Fruit fly (Drosophila melanogaster): Measurements from ENCODE around the gene Sas10.

The Sas10 gene

dm6 chrX:5349899-5350575, 32.8 kb downstream of the Sas10 start (continued):
- TF ChIP-seq CG4730 (GFP tag; IDR thresholded peaks at IDR 0.05) = no peak
- no peak for TF ChIP-seq pan (optimal IDR thresholded peaks at IDR 0.05)
- TF ChIP-seq pan (GFP tag; optimal IDR thresholded peaks at IDR 0.05 in 1 of 2, IDR thresholded peaks at IDR 0.05 in 1 of 2) = no peak
- peak; percentile 33 for TF ChIP-seq CG10366 (GFP tag; IDR thresholded peaks at IDR 0.05)
- TF ChIP-seq CG8924 (tag; optimal IDR thresholded peaks at IDR 0.05) = peak; percentile 4
- TF ChIP-seq Lhr (GFP tag; optimal IDR thresholded peaks at IDR 0.05) = no peak
- no peak for TF ChIP-seq Sin3A (optimal IDR thresholded peaks at IDR 0.05)
- TF ChIP-seq CG15601 (tag; optimal IDR thresholded peaks at IDR 0.05) = no peak
- TF ChIP-seq CG8290 (GFP tag; optimal IDR thresholded peaks at IDR 0.05) = no peak
- TF ChIP-seq CG8290 (tag; optimal IDR thresholded peaks at IDR 0.05) = peak in 1 of 2 experiments; percentile 55
- peak in 1 of 2 experiments; percentile 76 for TF ChIP-seq Dfd (GFP tag; optimal IDR thresholded peaks at IDR 0.05)
- no peak for TF ChIP-seq Oaz (GFP tag; IDR thresholded peaks at IDR 0.05)
- no peak for TF ChIP-seq Fer3 (tag; optimal IDR thresholded peaks at IDR 0.05)
- no peak for TF ChIP-seq CG6791 (GFP tag; IDR thresholded peaks at IDR 0.05; ENCODE audit: partially characterized antibody)
- TF ChIP-seq slp2 (GFP tag; optimal IDR thresholded peaks at IDR 0.05) = no peak
- no peak for TF ChIP-seq al (GFP tag; IDR thresholded peaks at IDR 0.05)
- no peak for TF ChIP-seq CG10274 (GFP tag; optimal IDR thresholded peaks at IDR 0.05)
- TF ChIP-seq chn (GFP tag; optimal IDR thresholded peaks at IDR 0.05) = no peak
- peak; percentile 28 for TF ChIP-seq unpg (GFP tag; optimal IDR thresholded peaks at IDR 0.05)
- no peak for TF ChIP-seq sr (GFP tag; IDR thresholded peaks at IDR 0.05)
- TF ChIP-seq HLHmδ (GFP tag; optimal IDR thresholded peaks at IDR 0.05) = no peak
- 0 out of 2 replicates have a peak, but pooled peaks have one; percentile 13 for TF ChIP-seq CG14667 (GFP tag; IDR thresholded peaks at IDR 0.05)
- TF ChIP-seq MESR4 (GFP tag; optimal IDR thresholded peaks at IDR 0.05) = no peak
- TF ChIP-seq CG15073 (GFP tag; optimal IDR thresholded peaks at IDR 0.05) = no peak
- no peak for TF ChIP-seq kni (GFP tag; optimal IDR thresholded peaks at IDR 0.05)
- no peak for TF ChIP-seq trh (GFP tag; optimal IDR thresholded peaks at IDR 0.05)
- TF ChIP-seq Hsf (GFP tag; optimal IDR thresholded peaks at IDR 0.05) = no peak
- no peak for TF ChIP-seq tap (tag; optimal IDR thresholded peaks at IDR 0.05)
- peak; percentile 47 for TF ChIP-seq gem (tag; optimal IDR thresholded peaks at IDR 0.05)
- TF ChIP-seq CG2875 (GFP tag; optimal IDR thresholded peaks at IDR 0.05) = no peak
- TF ChIP-seq CG14441 (GFP tag; IDR thresholded peaks at IDR 0.05) = 0 out of 2 replicates have a peak, but pooled peaks have one; percentile 22
- peak; percentile 6 for TF ChIP-seq CoRest (tag; optimal IDR thresholded peaks at IDR 0.05)
- no peak for TF ChIP-seq CG30431 (GFP tag; optimal IDR thresholded peaks at IDR 0.05)
- TF ChIP-seq CG17359 (tag; optimal IDR thresholded peaks at IDR 0.05) = peak; percentile 54
- peak; percentile 63 for TF ChIP-seq sisA (GFP tag; IDR thresholded peaks at IDR 0.05)
- TF ChIP-seq Sry-β (GFP tag; optimal IDR thresholded peaks at IDR 0.05) = no peak
- no peak for TF ChIP-seq CG10543 (GFP tag; optimal IDR thresholded peaks at IDR 0.05)
- no peak for TF ChIP-seq CG12071 (GFP tag; optimal IDR thresholded peaks at IDR 0.05)
- 0 out of 2 replicates have a peak, but pooled peaks have one; percentile 38 for TF ChIP-seq ara (GFP tag; IDR thresholded peaks at IDR 0.05)
- no peak for TF ChIP-seq sug (tag; optimal IDR thresholded peaks at IDR 0.05)
- TF ChIP-seq CG13287 (GFP tag; IDR thresholded peaks at IDR 0.05; ENCODE audit: partially characterized antibody) = no peak
- no peak for TF ChIP-seq gsb-n (tag; optimal IDR thresholded peaks at IDR 0.05)
- no peak for TF ChIP-seq CG12744 (GFP tag; optimal IDR thresholded peaks at IDR 0.05)
- TF ChIP-seq CG10267 (tag; optimal IDR thresholded peaks at IDR 0.05) = no peak
- 0 out of 2 replicates have a peak, but pooled peaks have one; percentile 24 for TF ChIP-seq Gsc (GFP tag; IDR thresholded peaks at IDR 0.05)
- TF ChIP-seq cato (GFP tag; optimal IDR thresholded peaks at IDR 0.05; ENCODE audit: borderline replicate concordance) = no peak
- TF ChIP-seq D19B (GFP tag; optimal IDR thresholded peaks at IDR 0.05) = no peak
- TF ChIP-seq Mrtf (GFP tag; IDR thresholded peaks at IDR 0.05) = no peak
- TF ChIP-seq scrt (GFP tag; optimal IDR thresholded peaks at IDR 0.05) = no peak
- TF ChIP-seq dmrt99B (tag; optimal IDR thresholded peaks at IDR 0.05) = peak; percentile 38
- no peak for TF ChIP-seq CG1602 (GFP tag; optimal IDR thresholded peaks at IDR 0.05)

All from whole organism, embryonic.